Fruit fly (Drosophila melanogaster) whole organism, wandering third instar larva: ENCODE measurements around the gene Dnaaf5.

Source experiments
- Abd-B ChIP-seq: fragments of >200 bp; optimal IDR thresholded peaks from 2 replicates; lab custom pipeline; 2017; ENCODE audit warnings: missing biosample characterization, missing genetic modification characterization
- CG32264 ChIP-seq: fragments of 200-800 bp; sonication (Bioruptor generic); optimal IDR thresholded peaks from 2 replicates; lab custom pipeline; 2016; ENCODE audit warnings: missing biosample characterization, missing genetic modification characterization
- CG9705 ChIP-seq: fragments of 200-800 bp; sonication (Bioruptor generic); optimal IDR thresholded peaks from 2 replicates; lab custom pipeline; 2018; ENCODE audit warnings: missing biosample characterization, mild to moderate bottlenecking, missing genetic modification characterization
- CrebA ChIP-seq: fragments of 200-800 bp; sonication (Bioruptor generic); optimal IDR thresholded peaks from 2 replicates; lab custom pipeline; 2016; ENCODE audit warnings: missing biosample characterization, mild to moderate bottlenecking, missing genetic modification characterization, borderline replicate concordance
- Dfd ChIP-seq: fragments of >200 bp; optimal IDR thresholded peaks from 2 replicates; lab custom pipeline; 2017; ENCODE audit warnings: missing biosample characterization, missing genetic modification characterization
- Dif ChIP-seq: fragments of 200-275, 200-300 bp; sonication (Bioruptor generic); optimal IDR thresholded peaks from 2 replicates; lab custom pipeline; 2018; ENCODE audit warnings: missing biosample characterization, missing genetic modification characterization; ENCODE audit not compliant: partially characterized antibody
- GATAd ChIP-seq: sonication (Bioruptor generic); optimal IDR thresholded peaks from 2 replicates; lab custom pipeline; 2016; ENCODE audit warnings: missing biosample characterization, missing genetic modification characterization
- HLH106 ChIP-seq: fragments of 200-800 bp; optimal IDR thresholded peaks from 3 replicates; lab custom pipeline; 2019; ENCODE audit warnings: missing biosample characterization, mild to moderate bottlenecking, missing genetic modification characterization, moderate library complexity
- Hnf4 ChIP-seq: fragments of 200-800 bp; sonication (Bioruptor generic); optimal IDR thresholded peaks from 2 replicates; lab custom pipeline; 2016; ENCODE audit warnings: missing biosample characterization, mild to moderate bottlenecking, missing genetic modification characterization
- Hr78 ChIP-seq: fragments of >200 bp; optimal IDR thresholded peaks from 2 replicates; lab custom pipeline; 2017; ENCODE audit warnings: missing biosample characterization, missing genetic modification characterization
- Hr83 ChIP-seq: fragments of 200-300 bp; sonication (Bioruptor generic); optimal IDR thresholded peaks from 2 replicates; lab custom pipeline; 2016; ENCODE audit warnings: missing biosample characterization, mild to moderate bottlenecking, missing genetic modification characterization, moderate library complexity; ENCODE audit not compliant: poor library complexity, severe bottlenecking
- Jra ChIP-seq: sonication (Bioruptor generic); optimal IDR thresholded peaks from 2 replicates; lab custom pipeline; 2016; ENCODE audit warnings: missing biosample characterization, missing genetic modification characterization
- Mio ChIP-seq: sonication (Bioruptor generic); optimal IDR thresholded peaks from 2 replicates; lab custom pipeline; 2016; ENCODE audit warnings: missing biosample characterization, missing genetic modification characterization
- Myc ChIP-seq: fragments of >200 bp; optimal IDR thresholded peaks from 2 replicates; lab custom pipeline; 2017
- N ChIP-seq: fragments of >200 bp; optimal IDR thresholded peaks from 2 replicates; lab custom pipeline; 2018; ENCODE audit warnings: missing biosample characterization, missing external identifiers, missing genetic modification characterization
- OdsH ChIP-seq: fragments of 200-800 bp; sonication (Bioruptor generic); optimal IDR thresholded peaks from 2 replicates; lab custom pipeline; 2016; ENCODE audit warnings: missing biosample characterization, mild to moderate bottlenecking, missing genetic modification characterization
- Rel ChIP-seq, 2 experiments: fragments of 200-800 bp; sonication (Bioruptor generic) in 1 of 2; optimal IDR thresholded peaks; 2 replicates in 1 of 2; 3 replicates in 1 of 2; lab custom pipeline; 2016 to 2019; ENCODE audit warnings: mild to moderate bottlenecking in 2 of 2, missing biosample characterization in 2 of 2, missing genetic modification characterization in 2 of 2, moderate library complexity in 1 of 2
- Sp1 ChIP-seq: fragments of 200-800 bp; sonication (Bioruptor generic); optimal IDR thresholded peaks from 3 replicates; lab custom pipeline; 2019; ENCODE audit warnings: missing biosample characterization, mild to moderate bottlenecking, missing genetic modification characterization, moderate library complexity
- Vsx2 ChIP-seq: fragments of 200-300, 225-300 bp; sonication (Bioruptor generic); optimal IDR thresholded peaks from 2 replicates; lab custom pipeline; 2018; ENCODE audit warnings: missing biosample characterization, missing genetic modification characterization; ENCODE audit not compliant: partially characterized antibody
- br ChIP-seq: fragments of 200-800 bp; sonication (Bioruptor generic); optimal IDR thresholded peaks from 2 replicates; lab custom pipeline; 2016; ENCODE audit warnings: missing biosample characterization, missing genetic modification characterization
- brk ChIP-seq: fragments of 200-800 bp; sonication (Bioruptor generic); optimal IDR thresholded peaks from 2 replicates; lab custom pipeline; 2016; ENCODE audit warnings: missing biosample characterization, mild to moderate bottlenecking, missing genetic modification characterization
- dl ChIP-seq, 2 experiments: fragments of 175-275, 200-275 bp in 1 of 2; fragments of 200-275 bp in 1 of 2; sonication (Bioruptor generic); optimal IDR thresholded peaks; lab custom pipeline; 2018; ENCODE audit warnings: mild to moderate bottlenecking in 2 of 2, missing biosample characterization in 2 of 2, missing genetic modification characterization in 2 of 2, moderate library complexity in 2 of 2; ENCODE audit not compliant: partially characterized antibody in 2 of 2, insufficient read depth in 1 of 2
- dmrt93B ChIP-seq: fragments of 200-800 bp; sonication (Bioruptor generic); optimal IDR thresholded peaks from 2 replicates; lab custom pipeline; 2018; ENCODE audit warnings: missing biosample characterization, mild to moderate bottlenecking, missing genetic modification characterization
- dsf ChIP-seq: sonication (Bioruptor generic); optimal IDR thresholded peaks from 2 replicates; lab custom pipeline; 2016; ENCODE audit warnings: missing biosample characterization, missing genetic modification characterization, borderline replicate concordance
- ey ChIP-seq: fragments of 200-800 bp; sonication (Bioruptor generic); optimal IDR thresholded peaks from 2 replicates; lab custom pipeline; 2016; ENCODE audit warnings: missing biosample characterization, missing genetic modification characterization
- foxo ChIP-seq, 2 experiments: fragments of 200-800 bp; sonication (Bioruptor generic); optimal IDR thresholded peaks; 2 replicates in 1 of 2; 3 replicates in 1 of 2; lab custom pipeline; 2016 to 2017; ENCODE audit warnings: missing biosample characterization in 2 of 2, missing genetic modification characterization in 2 of 2
- fru ChIP-seq: fragments of 200-800 bp; sonication (Bioruptor generic); optimal IDR thresholded peaks from 3 replicates; lab custom pipeline; 2016; ENCODE audit warnings: missing biosample characterization, mild to moderate bottlenecking, missing genetic modification characterization
- h ChIP-seq: fragments of 200-800 bp; sonication (Bioruptor generic); optimal IDR thresholded peaks from 3 replicates; lab custom pipeline; 2016; ENCODE audit warnings: missing biosample characterization, mild to moderate bottlenecking, missing genetic modification characterization
- jim ChIP-seq: fragments of 175-275, 200-325 bp; sonication (Bioruptor generic); optimal IDR thresholded peaks from 2 replicates; lab custom pipeline; 2016; ENCODE audit warnings: missing biosample characterization, mild to moderate bottlenecking, missing genetic modification characterization
- lola ChIP-seq: fragments of >200 bp; optimal IDR thresholded peaks from 2 replicates; lab custom pipeline; 2017; ENCODE audit warnings: missing biosample characterization, missing genetic modification characterization
- pan ChIP-seq: fragments of >200 bp; optimal IDR thresholded peaks from 2 replicates; lab custom pipeline; 2017
- psq ChIP-seq: fragments of 200-800 bp; sonication (Bioruptor generic); optimal IDR thresholded peaks from 3 replicates; lab custom pipeline; 2017; ENCODE audit warnings: missing biosample characterization, mild to moderate bottlenecking, missing genetic modification characterization, moderate library complexity
- rgr ChIP-seq: fragments of 200-800 bp; sonication (Bioruptor generic); optimal IDR thresholded peaks from 3 replicates; lab custom pipeline; 2016; ENCODE audit warnings: missing biosample characterization, mild to moderate bottlenecking, missing genetic modification characterization
- sage ChIP-seq: fragments of 200-800 bp; sonication (Bioruptor generic); optimal IDR thresholded peaks from 2 replicates; lab custom pipeline; 2016; ENCODE audit warnings: missing biosample characterization, mild to moderate bottlenecking, missing genetic modification characterization
- sv ChIP-seq: fragments of 200-800 bp; sonication (Bioruptor generic); optimal IDR thresholded peaks from 3 replicates; lab custom pipeline; 2016; ENCODE audit warnings: missing biosample characterization, missing genetic modification characterization
- tai ChIP-seq: sonication (Bioruptor generic); optimal IDR thresholded peaks from 2 replicates; lab custom pipeline; 2016; ENCODE audit warnings: missing biosample characterization, missing genetic modification characterization
- usp ChIP-seq: fragments of >200 bp; optimal IDR thresholded peaks from 2 replicates; lab custom pipeline; 2017; ENCODE audit warnings: missing biosample characterization, missing genetic modification characterization
- woc ChIP-seq: sonication (Bioruptor generic); optimal IDR thresholded peaks from 2 replicates; lab custom pipeline; 2016; ENCODE audit warnings: missing biosample characterization, mild to moderate bottlenecking, missing genetic modification characterization

The Dnaaf5 gene

dm6 chr3R:14357405-14357804 is 4.2 kb downstream of the Dnaaf5 start:
- TF ChIP-seq Mio (GFP tag; lab: Kevin White, UChicago) = no peak
- peak; percentile 54 for TF ChIP-seq OdsH (GFP tag; lab: Kevin White, UChicago)
- peak; percentile 14 for TF ChIP-seq Rel (GFP tag; optimal IDR thresholded peaks at IDR 0.05; lab: Kevin White, UChicago)
- peak; percentile 8 for TF ChIP-seq Rel (tag; optimal IDR thresholded peaks at IDR 0.05; lab: Kevin White, UChicago)
- TF ChIP-seq Hr78 = no peak
- no peak for TF ChIP-seq jim (GFP tag; lab: Kevin White, UChicago)
- TF ChIP-seq h (GFP tag; lab: Kevin White, UChicago) = peak; percentile 78
- TF ChIP-seq usp (GFP tag; lab: Kevin White, UChicago) = no peak
- TF ChIP-seq Hnf4 (GFP tag; lab: Kevin White, UChicago) = peak; percentile 61
- TF ChIP-seq sv (GFP tag; lab: Kevin White, UChicago) = no peak
- peak; percentile 33 for TF ChIP-seq psq
- TF ChIP-seq lola (GFP tag; lab: Kevin White, UChicago) = no peak
- TF ChIP-seq Dfd (GFP tag; lab: Kevin White, UChicago) = no peak
- TF ChIP-seq HLH106 = peak; percentile 73
- TF ChIP-seq GATAd (GFP tag; lab: Kevin White, UChicago) = no peak
- TF ChIP-seq dsf (GFP tag; lab: Kevin White, UChicago) = no peak
- peak; percentile 49 for TF ChIP-seq Sp1 (GFP tag; lab: Kevin White, UChicago)
- peak in 1 of 2 experiments; percentile 68 for TF ChIP-seq foxo (GFP tag; optimal IDR thresholded peaks at IDR 0.05; lab: Kevin White, UChicago)
- TF ChIP-seq sage (GFP tag; lab: Kevin White, UChicago) = no peak
- no peak for TF ChIP-seq Abd-B (GFP tag; lab: Kevin White, UChicago)
- peak; percentile 19 for TF ChIP-seq dmrt93B
- no peak for TF ChIP-seq N
- TF ChIP-seq tai = peak; percentile 39
- TF ChIP-seq pan (lab: Kevin White, UChicago) = no peak
- TF ChIP-seq rgr (GFP tag; lab: Kevin White, UChicago) = peak; percentile 73
- TF ChIP-seq Vsx2 (GFP tag; lab: Kevin White, UChicago) = no peak
- no peak for TF ChIP-seq Hr83 (GFP tag; lab: Kevin White, UChicago)
- no peak for TF ChIP-seq dl (GFP tag; optimal IDR thresholded peaks at IDR 0.05; lab: Kevin White, UChicago; ENCODE audit: insufficient read depth in 1 of 2, partially characterized antibody in 2 of 2)
- no peak for TF ChIP-seq Myc (lab: Kevin White, UChicago)
- TF ChIP-seq woc (GFP tag; lab: Kevin White, UChicago) = peak; percentile 57
- TF ChIP-seq brk (GFP tag; lab: Kevin White, UChicago) = peak; percentile 8
- peak; percentile 40 for TF ChIP-seq CG32264 (GFP tag; lab: Kevin White, UChicago)
- peak; percentile 60 for TF ChIP-seq ey (GFP tag; lab: Kevin White, UChicago)
- peak; percentile 44 for TF ChIP-seq CG9705 (GFP tag; lab: Kevin White, UChicago)
- peak; percentile 52 for TF ChIP-seq br (GFP tag; lab: Kevin White, UChicago)
- peak; percentile 65 for TF ChIP-seq fru
- TF ChIP-seq Dif (GFP tag; lab: Kevin White, UChicago) = no peak
- TF ChIP-seq Jra = peak; percentile 20
- TF ChIP-seq CrebA (GFP tag; lab: Kevin White, UChicago) = no peak

- no peak for TF ChIP-seq OdsH (GFP tag; lab: Kevin White, UChicago)
- TF ChIP-seq brk (GFP tag; lab: Kevin White, UChicago) = no peak
- no peak for TF ChIP-seq dl (GFP tag; optimal IDR thresholded peaks at IDR 0.05; lab: Kevin White, UChicago; ENCODE audit: insufficient read depth in 1 of 2, partially characterized antibody in 2 of 2)
- TF ChIP-seq Abd-B (GFP tag; lab: Kevin White, UChicago) = no peak
- no peak for TF ChIP-seq CrebA (GFP tag; lab: Kevin White, UChicago)
- TF ChIP-seq N = no peak
- no peak for TF ChIP-seq Myc (lab: Kevin White, UChicago)
- no peak for TF ChIP-seq tai
- no peak for TF ChIP-seq Hr78
- no peak for TF ChIP-seq CG9705 (GFP tag; lab: Kevin White, UChicago)
- no peak for TF ChIP-seq lola (GFP tag; lab: Kevin White, UChicago)
- no peak for TF ChIP-seq usp (GFP tag; lab: Kevin White, UChicago)
- no peak for TF ChIP-seq woc (GFP tag; lab: Kevin White, UChicago)
- TF ChIP-seq rgr (GFP tag; lab: Kevin White, UChicago) = peak; percentile 33
- peak; percentile 56 for TF ChIP-seq h (GFP tag; lab: Kevin White, UChicago)
- peak; percentile 10 for TF ChIP-seq Hr83 (GFP tag; lab: Kevin White, UChicago)
- TF ChIP-seq pan (lab: Kevin White, UChicago) = no peak
- TF ChIP-seq Sp1 (GFP tag; lab: Kevin White, UChicago) = peak; percentile 27
- TF ChIP-seq sv (GFP tag; lab: Kevin White, UChicago) = no peak
- TF ChIP-seq Jra = no peak
- TF ChIP-seq br (GFP tag; lab: Kevin White, UChicago) = peak; percentile 18
- peak; percentile 48 for TF ChIP-seq ey (GFP tag; lab: Kevin White, UChicago)
- TF ChIP-seq dmrt93B = peak; percentile 5
- no peak for TF ChIP-seq Dif (GFP tag; lab: Kevin White, UChicago)
- TF ChIP-seq Rel (GFP tag; optimal IDR thresholded peaks at IDR 0.05; lab: Kevin White, UChicago) = no peak
- no peak for TF ChIP-seq Rel (tag; optimal IDR thresholded peaks at IDR 0.05; lab: Kevin White, UChicago)
- no peak for TF ChIP-seq Vsx2 (GFP tag; lab: Kevin White, UChicago)
- TF ChIP-seq Hnf4 (GFP tag; lab: Kevin White, UChicago) = peak; percentile 2
- TF ChIP-seq fru = peak; percentile 53
- no peak for TF ChIP-seq Mio (GFP tag; lab: Kevin White, UChicago)
- no peak for TF ChIP-seq Dfd (GFP tag; lab: Kevin White, UChicago)
- no peak for TF ChIP-seq CG32264 (GFP tag; lab: Kevin White, UChicago)
- TF ChIP-seq jim (GFP tag; lab: Kevin White, UChicago) = no peak
- TF ChIP-seq sage (GFP tag; lab: Kevin White, UChicago) = no peak
- TF ChIP-seq psq = no peak
- no peak for TF ChIP-seq GATAd (GFP tag; lab: Kevin White, UChicago)
- TF ChIP-seq dsf (GFP tag; lab: Kevin White, UChicago) = no peak
- TF ChIP-seq foxo (GFP tag; optimal IDR thresholded peaks at IDR 0.05; lab: Kevin White, UChicago) = peak in 1 of 2 experiments; percentile 49
- TF ChIP-seq HLH106 = peak; percentile 44
Observed at dm6 chr3R:14356619-14357018, 5.0 kb downstream of the Dnaaf5 start.
